Worm (Caenorhabditis elegans): Measurements from ENCODE around the gene kbp-1.
A peak's percentile ranks its signal among the peaks of the same experiment; 100 is the strongest.

Gene kbp-1

ce11 chrIII:6869268-6869667, at the start of gene kbp-1, which contains the start of gene cra-1:
Gene kbp-1, plus strand, starts transcription at chrIII:6869633.
Gene cra-1, minus strand, starts transcription at chrIII:6869460.
- no peak for TF ChIP-seq ztf-11 (tag; optimal IDR thresholded peaks at IDR 0.05)
- no peak for TF ChIP-seq zfp-2 (tag; optimal IDR thresholded peaks at IDR 0.05)
- TF ChIP-seq dmd-6 (GFP tag; IDR thresholded peaks at IDR 0.05), result 0 out of 2 replicates have a peak, but pooled peaks have one; percentile 10
- no peak for TF ChIP-seq mxl-3 (GFP tag; optimal IDR thresholded peaks at IDR 0.05)
- TF ChIP-seq lir-3 (tag; optimal IDR thresholded peaks at IDR 0.05), result no peak
- no peak for TF ChIP-seq ceh-44 (GFP tag; IDR thresholded peaks at IDR 0.05)
- TF ChIP-seq nhr-41 (GFP tag; IDR thresholded peaks at IDR 0.05), result no peak
- TF ChIP-seq mes-2 (tag; optimal IDR thresholded peaks at IDR 0.05; ENCODE audit: poor library complexity, severe bottlenecking), result peak; percentile 41
- no peak for TF ChIP-seq lin-29 (GFP tag; IDR thresholded peaks at IDR 0.05)
- no peak for TF ChIP-seq mxl-2 (GFP tag; conservative IDR thresholded peaks at IDR 0.05)
- TF ChIP-seq dpl-1 (GFP tag; optimal IDR thresholded peaks at IDR 0.05), result peak; percentile 82
- TF ChIP-seq mep-1 (tag; optimal IDR thresholded peaks at IDR 0.05), result no peak
- peak in 1 of 2 experiments; percentile 65 for TF ChIP-seq unc-62 (GFP tag; optimal IDR thresholded peaks at IDR 0.05 in 1 of 2)
- TF ChIP-seq unc-62 (tag; optimal IDR thresholded peaks at IDR 0.05), result no peak
- no peak for TF ChIP-seq lim-7 (GFP tag; IDR thresholded peaks at IDR 0.05)
- no peak for TF ChIP-seq zip-2 (tag; optimal IDR thresholded peaks at IDR 0.05)
- no peak for TF ChIP-seq madf-5 (GFP tag; IDR thresholded peaks at IDR 0.05)
- TF ChIP-seq gei-8 (GFP tag; optimal IDR thresholded peaks at IDR 0.05), result no peak
- TF ChIP-seq lsy-2 (tag; optimal IDR thresholded peaks at IDR 0.05), result peak in 1 of 2 experiments; percentile 55
- no peak for TF ChIP-seq spr-1 (tag; optimal IDR thresholded peaks at IDR 0.05)
- TF ChIP-seq tag-97 (GFP tag; IDR thresholded peaks at IDR 0.05), result no peak
- no peak for TF ChIP-seq daf-16 (GFP tag; optimal IDR thresholded peaks at IDR 0.05)
- TF ChIP-seq daf-16 (tag; optimal IDR thresholded peaks at IDR 0.05), result no peak
- no peak for TF ChIP-seq mdt-29 (GFP tag; IDR thresholded peaks at IDR 0.05)
- no peak for TF ChIP-seq ceh-28 (tag; optimal IDR thresholded peaks at IDR 0.05)
- TF ChIP-seq F26F4.8 (GFP tag; conservative IDR thresholded peaks at IDR 0.05), result no peak
- TF ChIP-seq mdl-1 (tag; optimal IDR thresholded peaks at IDR 0.05), result no peak
- no peak for TF ChIP-seq madf-9 (GFP tag; conservative IDR thresholded peaks at IDR 0.05)
- TF ChIP-seq aha-1 (tag), result no peak
- no peak for TF ChIP-seq ztf-7 (tag; optimal IDR thresholded peaks at IDR 0.05)
- peak; percentile 13 for TF ChIP-seq nhr-11 (tag; optimal IDR thresholded peaks at IDR 0.05)
- no peak for TF ChIP-seq dmd-9 (GFP tag; IDR thresholded peaks at IDR 0.05)
- TF ChIP-seq nhr-77 (tag; optimal IDR thresholded peaks at IDR 0.05), result no peak
- TF ChIP-seq nhr-28 (tag; optimal IDR thresholded peaks at IDR 0.05), result no peak
- no peak for TF ChIP-seq snpc-1.2 (GFP tag; IDR thresholded peaks at IDR 0.05)
- no peak for TF ChIP-seq zag-1 (tag; optimal IDR thresholded peaks at IDR 0.05)
- TF ChIP-seq lin-38 (GFP tag; IDR thresholded peaks at IDR 0.05), result peak; percentile 91
- no peak for TF ChIP-seq attf-4 (tag; optimal IDR thresholded peaks at IDR 0.05)
- no peak for TF ChIP-seq fos-1 (tag; optimal IDR thresholded peaks at IDR 0.05)
- no peak for TF ChIP-seq nhr-48 (tag; optimal IDR thresholded peaks at IDR 0.05)

- TF ChIP-seq Y5F2A.4 (GFP tag; optimal IDR thresholded peaks at IDR 0.05) (no peak), aha-1 (tag) (peak; percentile 24), ZK337.2 (GFP tag; IDR thresholded peaks at IDR 0.05) (no peak), daf-16 (GFP tag; optimal IDR thresholded peaks at IDR 0.05) (peak in 1 of 2 experiments; percentile 21), daf-16 (tag; optimal IDR thresholded peaks at IDR 0.05) (no peak)
Measured at ce11 chrIII:6820343-6820985, 49.0 kb upstream of the kbp-1 start, which contains the start of gene ten-1. Gene ten-1, plus strand, starts transcription at chrIII:6820935.
